Worm (Caenorhabditis elegans): Measurements from ENCODE around the gene bcl-7.

DNA sequence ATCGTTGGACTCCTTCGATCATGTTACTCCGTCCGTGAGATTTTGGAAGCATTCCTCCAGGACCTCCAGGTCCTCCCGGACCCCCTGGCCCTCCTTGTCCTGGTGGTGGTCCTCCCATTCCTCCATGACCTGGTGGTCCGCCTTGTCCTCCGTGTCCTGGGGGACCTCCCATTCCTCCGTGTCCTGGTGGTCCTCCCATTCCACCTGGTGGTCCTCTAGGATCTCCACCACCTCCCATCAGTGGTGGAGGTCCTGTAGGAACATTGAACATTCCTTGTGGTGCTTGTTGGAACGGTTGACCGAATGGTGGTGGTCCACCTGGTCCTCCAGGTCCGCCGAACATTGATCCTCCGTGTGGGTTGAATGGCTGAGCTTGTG, 28.0 kb downstream of the bcl-7 start:
- TF ChIP-seq lin-39 (tag; optimal IDR thresholded peaks at IDR 0.05) (no peak), ztf-11 (tag; optimal IDR thresholded peaks at IDR 0.05) (no peak), nhr-41 (GFP tag; IDR thresholded peaks at IDR 0.05) (no peak), mdt-29 (GFP tag; IDR thresholded peaks at IDR 0.05) (no peak)

Measured in whole organism, L4 larva.